Fruit fly (Drosophila melanogaster): ENCODE data around the gene sofe.

sofe gene

DNA sequence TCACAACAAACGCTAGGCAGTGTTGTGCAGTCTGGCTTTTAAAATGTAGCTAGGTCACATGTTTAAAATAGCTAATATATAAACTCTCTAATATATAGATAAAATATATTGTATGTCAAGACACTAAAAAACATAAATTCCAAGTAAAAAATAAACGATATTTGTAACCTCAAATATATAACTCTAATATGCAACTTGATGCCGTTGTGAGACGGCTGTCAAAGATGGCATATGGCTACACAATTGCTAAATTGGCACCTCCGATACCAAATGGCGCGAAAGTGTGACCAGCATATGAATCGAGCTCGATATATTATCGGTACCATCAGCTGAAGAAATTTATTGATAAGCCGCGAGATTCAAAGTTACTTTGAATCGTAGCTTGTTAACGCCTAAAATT is 42.0 kb upstream of the sofe start, which contains the start of gene CG1582 (continued):
- TF ChIP-seq CG13424 (tag; optimal IDR thresholded peaks at IDR 0.05) (peak; percentile 40), CG34422 (GFP tag; IDR thresholded peaks at IDR 0.05) (0 out of 3 replicates have a peak, but pooled peaks have one; percentile 35), HLH3B (GFP tag; IDR thresholded peaks at IDR 0.05) (no peak), CG15011 (GFP tag; optimal IDR thresholded peaks at IDR 0.05) (no peak), CG12744 (GFP tag; optimal IDR thresholded peaks at IDR 0.05) (no peak), Dip2 (GFP tag; IDR thresholded peaks at IDR 0.05) (no peak), zfh1 (GFP tag; IDR thresholded peaks at IDR 0.05) (no peak), zen2 (GFP tag; IDR thresholded peaks at IDR 0.05; ENCODE audit: partially characterized antibody) (no peak), CG4730 (GFP tag; IDR thresholded peaks at IDR 0.05) (no peak), bcd (GFP tag; optimal IDR thresholded peaks at IDR 0.05) (peak; percentile 24), row (GFP tag; IDR thresholded peaks at IDR 0.05) (peak; percentile 94), Atf-2 (GFP tag; optimal IDR thresholded peaks at IDR 0.05) (no peak), lbe (GFP tag; optimal IDR thresholded peaks at IDR 0.05) (no peak), mam (GFP tag; optimal IDR thresholded peaks at IDR 0.05) (peak; percentile 3), Nf-YC (tag; optimal IDR thresholded peaks at IDR 0.05) (no peak), dpn (GFP tag; optimal IDR thresholded peaks at IDR 0.05) (peak in 1 of 2 experiments; percentile 23), esg (GFP tag; conservative IDR thresholded peaks at IDR 0.05) (no peak), HLH4C (GFP tag; IDR thresholded peaks at IDR 0.05; ENCODE audit: partially characterized antibody) (no peak), CG2120 (GFP tag; optimal IDR thresholded peaks at IDR 0.05) (peak; percentile 27), CG14014 (GFP tag; IDR thresholded peaks at IDR 0.05) (no peak), gcm2 (GFP tag; optimal IDR thresholded peaks at IDR 0.05) (no peak), CG6683 (GFP tag; optimal IDR thresholded peaks at IDR 0.05) (no peak), E2f1 (GFP tag; IDR thresholded peaks at IDR 0.05) (no peak), kni (GFP tag; optimal IDR thresholded peaks at IDR 0.05) (no peak), HLH54F (GFP tag; optimal IDR thresholded peaks at IDR 0.05) (no peak), C15 (GFP tag; IDR thresholded peaks at IDR 0.05) (no peak), gcm (GFP tag; optimal IDR thresholded peaks at IDR 0.05) (peak; percentile 14), stwl (tag; optimal IDR thresholded peaks at IDR 0.05) (peak; percentile 33), Dref (GFP tag; IDR thresholded peaks at IDR 0.05) (peak; percentile 70), Gsc (GFP tag; IDR thresholded peaks at IDR 0.05) (no peak), rib (GFP tag; IDR thresholded peaks at IDR 0.05) (no peak), lola (GFP tag; optimal IDR thresholded peaks at IDR 0.05) (peak in 1 of 3 experiments; percentile 30), tup (GFP tag; optimal IDR thresholded peaks at IDR 0.05) (no peak), CG10147 (GFP tag; optimal IDR thresholded peaks at IDR 0.05) (peak; percentile 36), Dip3 (GFP tag; optimal IDR thresholded peaks at IDR 0.05) (no peak), CG34224 (GFP tag; IDR thresholded peaks at IDR 0.05; ENCODE audit: partially characterized antibody) (0 out of 3 replicates have a peak, but pooled peaks have one; percentile 13), BEAF-32 (GFP tag; optimal IDR thresholded peaks at IDR 0.05) (peak; percentile 58), lab (GFP tag; optimal IDR thresholded peaks at IDR 0.05) (peak; percentile 10), schlank (tag; optimal IDR thresholded peaks at IDR 0.05) (no peak), Rfx (GFP tag; IDR thresholded peaks at IDR 0.05) (peak; percentile 52; the same call in 1 of the 2 replicates), wor (GFP tag; IDR thresholded peaks at IDR 0.05) (no peak), Ada2b (GFP tag; IDR thresholded peaks at IDR 0.05) (no peak), D19B (GFP tag; optimal IDR thresholded peaks at IDR 0.05) (no peak), nom (GFP tag; optimal IDR thresholded peaks at IDR 0.05) (no peak), Sin3A (optimal IDR thresholded peaks at IDR 0.05) (peak; percentile 37), CG16815 (GFP tag; optimal IDR thresholded peaks at IDR 0.05) (no peak), pnt (GFP tag; optimal IDR thresholded peaks at IDR 0.05) (no peak), CG6254 (GFP tag; optimal IDR thresholded peaks at IDR 0.05) (no peak), Doc3 (GFP tag; IDR thresholded peaks at IDR 0.05; ENCODE audit: partially characterized antibody) (no peak), CG17568 (GFP tag; optimal IDR thresholded peaks at IDR 0.05) (no peak), fd3F (GFP tag; optimal IDR thresholded peaks at IDR 0.05) (no peak)
